Worm (Caenorhabditis elegans): ENCODE data around the gene B0563.6.

- no peak for TF ChIP-seq snpc-4 (tag; optimal IDR thresholded peaks at IDR 0.05)
- TF ChIP-seq aly-2 (tag; optimal IDR thresholded peaks at IDR 0.05): no peak
- no peak for TF ChIP-seq jun-1 (tag; optimal IDR thresholded peaks at IDR 0.05)
- no peak for TF ChIP-seq lin-39 (tag; optimal IDR thresholded peaks at IDR 0.05)
- TF ChIP-seq ztf-11 (tag; optimal IDR thresholded peaks at IDR 0.05): no peak
- TF ChIP-seq daf-12 (tag; optimal IDR thresholded peaks at IDR 0.05): no peak
- TF ChIP-seq unc-62 (GFP tag; optimal IDR thresholded peaks at IDR 0.05): no peak
These were observed 48.9 kb upstream of the B0563.6 start for ce11 chrX:9088620-9089019.

All from whole organism, L3 larva.